Worm (Caenorhabditis elegans) whole organism, L4/young adult: Measurements from ENCODE around the gene dmd-5.

Experiments used
- W03F9.2 ChIP-seq: fragments of 150-350 bp; optimal IDR thresholded peaks from 2 replicates; lab custom pipeline; 2014; ENCODE audit warnings: missing biosample characterization, missing genetic modification characterization
- dao-5 ChIP-seq: sonication (generic microtip); optimal IDR thresholded peaks from 2 replicates; lab custom pipeline; 2016; ENCODE audit warnings: missing genotype, missing genetic modification characterization, moderate library complexity, missing compliant biosample characterization

DNA sequence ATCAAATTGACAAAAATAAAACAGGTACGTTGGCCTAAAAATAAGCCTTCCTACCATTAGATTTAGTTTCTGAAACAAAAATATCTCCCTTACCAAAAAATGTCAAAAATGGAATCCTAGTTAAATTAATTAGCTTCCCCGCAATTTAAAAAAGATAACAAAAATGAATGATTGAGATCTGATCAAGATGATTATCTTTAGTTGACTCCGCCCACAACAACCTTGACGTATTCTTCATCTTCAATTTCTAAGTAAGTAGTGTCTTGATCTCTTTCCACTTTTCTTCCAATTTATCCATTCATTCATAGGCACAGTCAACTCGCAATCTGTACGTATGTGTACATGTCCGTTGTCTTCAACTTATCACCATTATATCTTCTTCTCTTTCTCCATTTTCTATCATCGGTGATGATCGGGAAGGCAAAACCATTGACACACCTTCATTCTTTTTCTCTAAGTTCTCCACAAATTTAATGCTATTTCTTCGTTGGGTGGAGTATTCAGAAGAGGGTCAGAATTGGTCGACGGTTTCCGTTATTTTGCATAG is 5.7 kb downstream of the dmd-5 start:
- TF ChIP-seq W03F9.2 (tag; lab: Kevin White, UChicago), result no peak
- TF ChIP-seq dao-5 (tag; lab: Kevin White, UChicago), result no peak
